Worm (Caenorhabditis elegans): Measurements from ENCODE around the gene nhr-141.

DNA sequence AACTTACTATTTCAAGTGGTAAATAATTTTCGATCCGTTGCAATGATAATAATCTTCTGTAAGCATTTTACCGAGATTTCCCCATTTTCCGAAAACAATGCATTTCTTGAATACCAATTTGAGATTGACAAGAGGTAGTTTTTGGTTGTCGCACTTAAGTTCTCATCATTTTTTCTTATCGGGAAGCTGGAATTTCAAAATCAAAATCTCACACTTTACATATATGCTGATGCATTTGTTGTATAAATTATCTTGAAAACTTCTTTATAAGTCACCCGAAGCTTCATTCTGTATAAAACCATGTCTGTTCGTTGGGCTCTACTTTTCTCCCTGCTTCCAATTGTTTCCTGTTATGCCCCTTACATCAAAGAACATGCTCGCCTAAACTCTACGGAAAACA is 7.0 kb downstream of the nhr-141 start, which contains the start of gene try-11:
- TF ChIP-seq nfya-1 (tag; optimal IDR thresholded peaks at IDR 0.05) = no peak
- no peak for TF ChIP-seq pha-2 (tag; optimal IDR thresholded peaks at IDR 0.05)
- no peak for TF ChIP-seq hlh-8 (tag; optimal IDR thresholded peaks at IDR 0.05)
- no peak for TF ChIP-seq fkh-6 (tag; optimal IDR thresholded peaks at IDR 0.05)
- TF ChIP-seq tbx-2 (tag; optimal IDR thresholded peaks at IDR 0.05) = no peak
- TF ChIP-seq ama-1 (optimal IDR thresholded peaks at IDR 0.05) = no peak
- TF ChIP-seq ets-4 (tag; optimal IDR thresholded peaks at IDR 0.05) = no peak
